Fruit fly (Drosophila melanogaster): ENCODE results near the gene cad.
A peak's percentile ranks its signal among the peaks of the same experiment; 100 is the strongest.

Gene cad

DNA sequence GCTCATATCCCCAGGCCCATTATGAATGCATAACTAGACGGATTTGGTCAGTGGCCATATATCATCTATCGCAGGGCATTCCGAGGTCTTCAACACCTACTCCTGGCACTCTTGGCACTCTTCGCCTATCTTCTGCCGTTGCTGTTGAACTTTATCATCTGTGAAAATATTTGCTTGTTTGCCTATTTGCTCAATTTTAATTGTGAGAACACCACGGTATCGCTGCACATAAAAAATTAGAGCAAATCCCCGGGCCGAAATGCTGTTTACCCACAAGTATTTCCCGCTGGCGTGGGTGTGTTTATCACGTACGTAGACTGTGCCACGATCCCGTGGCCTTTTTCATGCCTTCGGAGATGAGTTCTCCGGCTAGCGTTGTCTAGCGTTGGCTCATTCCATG is 10.2 kb downstream of the cad start (continued):
- TF ChIP-seq CHES-1-like (GFP tag; optimal IDR thresholded peaks at IDR 0.05) = peak; percentile 63
- TF ChIP-seq Antp (GFP tag; optimal IDR thresholded peaks at IDR 0.05) = peak; percentile 48
- 0 out of 2 replicates have a peak, but pooled peaks have one; percentile 28 for TF ChIP-seq peb (GFP tag; IDR thresholded peaks at IDR 0.05)
- peak; percentile 22 for TF ChIP-seq CG2116 (GFP tag; optimal IDR thresholded peaks at IDR 0.05)
- TF ChIP-seq CG31365 (tag; optimal IDR thresholded peaks at IDR 0.05) = peak; percentile 58
- peak in 1 of 2 experiments; percentile 13 for TF ChIP-seq crp (GFP tag; optimal IDR thresholded peaks at IDR 0.05)
- peak; percentile 86 for TF ChIP-seq CG15479 (GFP tag; optimal IDR thresholded peaks at IDR 0.05)
- peak; percentile 44 for TF ChIP-seq CG4328 (GFP tag; optimal IDR thresholded peaks at IDR 0.05)
- peak; percentile 81; the same call in 1 of the 2 replicates for TF ChIP-seq chm (GFP tag; IDR thresholded peaks at IDR 0.05)
- TF ChIP-seq CG1024 (GFP tag; IDR thresholded peaks at IDR 0.05) = peak; percentile 52; the same call in 1 of the 2 replicates
- TF ChIP-seq dati (GFP tag; IDR thresholded peaks at IDR 0.05) = 0 out of 2 replicates have a peak, but pooled peaks have one; percentile 48
- TF ChIP-seq CG14441 (GFP tag; IDR thresholded peaks at IDR 0.05) = no peak
- peak; percentile 27; the same call in 1 of the 2 replicates for TF ChIP-seq danr (GFP tag; IDR thresholded peaks at IDR 0.05)
- TF ChIP-seq br (optimal IDR thresholded peaks at IDR 0.05) = no peak
- peak; percentile 76 for TF ChIP-seq kni (GFP tag; optimal IDR thresholded peaks at IDR 0.05)
- 0 out of 3 replicates have a peak, but pooled peaks have one; percentile 38 for TF ChIP-seq CG17361 (GFP tag; IDR thresholded peaks at IDR 0.05)
- no peak for TF ChIP-seq CG8478 (optimal IDR thresholded peaks at IDR 0.05)
- TF ChIP-seq maf-S (GFP tag; optimal IDR thresholded peaks at IDR 0.05) = peak; percentile 50
- peak; percentile 20 for TF ChIP-seq CG4424 (GFP tag; optimal IDR thresholded peaks at IDR 0.05)
- TF ChIP-seq CG16863 (GFP tag; optimal IDR thresholded peaks at IDR 0.05) = peak; percentile 42
- TF ChIP-seq NC2α (GFP tag; optimal IDR thresholded peaks at IDR 0.05) = peak; percentile 43
- TF ChIP-seq corto (GFP tag; optimal IDR thresholded peaks at IDR 0.05) = no peak
- peak; percentile 57 for TF ChIP-seq CG6765 (GFP tag; optimal IDR thresholded peaks at IDR 0.05)
- peak; percentile 16 for TF ChIP-seq az2 (GFP tag; optimal IDR thresholded peaks at IDR 0.05)
- peak; percentile 50 for TF ChIP-seq her (GFP tag; optimal IDR thresholded peaks at IDR 0.05)
- TF ChIP-seq CG8290 (GFP tag; optimal IDR thresholded peaks at IDR 0.05) = peak; percentile 19
- peak; percentile 57 to 94 for TF ChIP-seq CG8290 (tag; optimal IDR thresholded peaks at IDR 0.05)
- peak in 1 of 2 experiments; percentile 21 for TF ChIP-seq insv (GFP tag; optimal IDR thresholded peaks at IDR 0.05)
- peak; percentile 59 for TF ChIP-seq CG4854 (GFP tag; optimal IDR thresholded peaks at IDR 0.05)
- no peak for TF ChIP-seq pan (optimal IDR thresholded peaks at IDR 0.05)
- peak in 1 of 2 experiments; percentile 43 for TF ChIP-seq pan (GFP tag; optimal IDR thresholded peaks at IDR 0.05 in 1 of 2, IDR thresholded peaks at IDR 0.05 in 1 of 2)
- TF ChIP-seq NK7.1 (GFP tag; optimal IDR thresholded peaks at IDR 0.05) = peak; percentile 51
- peak; percentile 62 for TF ChIP-seq Sox102F (GFP tag; optimal IDR thresholded peaks at IDR 0.05)
- peak; percentile 5 for TF ChIP-seq tap (tag; optimal IDR thresholded peaks at IDR 0.05)
- no peak for TF ChIP-seq cad (GFP tag; optimal IDR thresholded peaks at IDR 0.05)
- no peak for TF ChIP-seq bowl (GFP tag; IDR thresholded peaks at IDR 0.05)
- TF ChIP-seq CG17328 (GFP tag; IDR thresholded peaks at IDR 0.05) = peak; percentile 59
- TF ChIP-seq Trl (optimal IDR thresholded peaks at IDR 0.05) = no peak
- TF ChIP-seq Trl (GFP tag; optimal IDR thresholded peaks at IDR 0.05) = peak; percentile 69
- TF ChIP-seq Sry-β (GFP tag; optimal IDR thresholded peaks at IDR 0.05) = peak; percentile 13
- TF ChIP-seq CG2678 (tag; optimal IDR thresholded peaks at IDR 0.05) = peak; percentile 79
- peak; percentile 9 for TF ChIP-seq CG9817 (tag; optimal IDR thresholded peaks at IDR 0.05)
- no peak for TF ChIP-seq CG16813 (GFP tag; IDR thresholded peaks at IDR 0.05; ENCODE audit: partially characterized antibody)
- TF ChIP-seq CG7556 (GFP tag; optimal IDR thresholded peaks at IDR 0.05) = peak; percentile 67
- TF ChIP-seq ATbp (GFP tag; optimal IDR thresholded peaks at IDR 0.05) = peak; percentile 87
- TF ChIP-seq bsh (GFP tag; optimal IDR thresholded peaks at IDR 0.05) = peak in 1 of 2 experiments; percentile 66
- TF ChIP-seq CG8944 (GFP tag; optimal IDR thresholded peaks at IDR 0.05) = no peak
- no peak for TF ChIP-seq CG1832 (GFP tag; optimal IDR thresholded peaks at IDR 0.05)
- peak; percentile 28 for TF ChIP-seq abd-A (tag; optimal IDR thresholded peaks at IDR 0.05)
- peak; percentile 30 for TF ChIP-seq Bdp1 (GFP tag; optimal IDR thresholded peaks at IDR 0.05)
- no peak for TF ChIP-seq inv (GFP tag; IDR thresholded peaks at IDR 0.05; ENCODE audit: partially characterized antibody)
- TF ChIP-seq fru (optimal IDR thresholded peaks at IDR 0.05) = no peak

All from whole organism, embryonic.